Worm (Caenorhabditis elegans) whole organism, L2 larva: ENCODE measurements around the gene bli-5.

ENCODE experiments used
- mdl-1 ChIP-seq, 2 experiments: fragments of 150-350 bp in 1 of 2; sonication (generic microtip) in 1 of 2; optimal IDR thresholded peaks; 2 replicates each; lab custom pipeline; 2017; ENCODE audit warnings: missing biosample characterization in 2 of 2, missing genetic modification characterization in 2 of 2
- skn-1 ChIP-seq: sonication (generic microtip); optimal IDR thresholded peaks from 2 replicates; lab custom pipeline; 2017; ENCODE audit warnings: missing biosample characterization, missing genetic modification characterization

- TF ChIP-seq skn-1 (tag; lab: Kevin White, UChicago) (no peak), mdl-1 (tag; optimal IDR thresholded peaks at IDR 0.05; lab: Kevin White, UChicago) (peak in 1 of 2 experiments; percentile 42)
Observed at ce11 chrIII:13464493-13465362, 35.2 kb upstream of the bli-5 start, which contains the start of gene kel-3.
